Fruit fly (Drosophila melanogaster) whole organism, wandering third instar larva: ENCODE data around the gene smid.
A peak's percentile ranks its signal among the peaks of the same experiment; 100 is the strongest.

Experiments
- Abd-B ChIP-seq: fragments of >200 bp; optimal IDR thresholded peaks from 2 replicates; lab custom pipeline; 2017; ENCODE audit warnings: missing biosample characterization, missing genetic modification characterization
- Dfd ChIP-seq: fragments of >200 bp; optimal IDR thresholded peaks from 2 replicates; lab custom pipeline; 2017; ENCODE audit warnings: missing biosample characterization, missing genetic modification characterization
- Rel ChIP-seq, 2 experiments: fragments of 200-800 bp; sonication (Bioruptor generic) in 1 of 2; optimal IDR thresholded peaks; 2 replicates in 1 of 2; 3 replicates in 1 of 2; lab custom pipeline; 2016 to 2019; ENCODE audit warnings: mild to moderate bottlenecking in 2 of 2, missing biosample characterization in 2 of 2, missing genetic modification characterization in 2 of 2, moderate library complexity in 1 of 2
- fru ChIP-seq: fragments of 200-800 bp; sonication (Bioruptor generic); optimal IDR thresholded peaks from 3 replicates; lab custom pipeline; 2016; ENCODE audit warnings: missing biosample characterization, mild to moderate bottlenecking, missing genetic modification characterization
- sage ChIP-seq: fragments of 200-800 bp; sonication (Bioruptor generic); optimal IDR thresholded peaks from 2 replicates; lab custom pipeline; 2016; ENCODE audit warnings: missing biosample characterization, mild to moderate bottlenecking, missing genetic modification characterization
- woc ChIP-seq: sonication (Bioruptor generic); optimal IDR thresholded peaks from 2 replicates; lab custom pipeline; 2016; ENCODE audit warnings: missing biosample characterization, mild to moderate bottlenecking, missing genetic modification characterization

- TF ChIP-seq woc (no peak), fru (peak; percentile 52), Rel (GFP tag; optimal IDR thresholded peaks at IDR 0.05; lab: Kevin White, UChicago) (no peak), Rel (tag; optimal IDR thresholded peaks at IDR 0.05; lab: Kevin White, UChicago) (peak; percentile 82), Abd-B (no peak), sage (GFP tag; lab: Kevin White, UChicago) (no peak), Dfd (GFP tag; lab: Kevin White, UChicago) (no peak)
These were observed 36.4 kb upstream of the smid start, which contains the start of gene Cln7 for dm6 chr3L:7344965-7345427.
